Worm (Caenorhabditis elegans) whole organism, young adult: ENCODE results near the gene epg-4.

Source experiments
- B0336.3 ChIP-seq: fragments of 200-800 bp; sonication (Bioruptor generic); IDR thresholded peaks from 2 replicates; pipeline ENCODE4 v1.3.6; 2022; ENCODE audit warnings: missing genetic modification characterization, missing compliant biosample characterization
- C17E4.6 ChIP-seq: fragments of 200-800 bp; sonication (Bioruptor generic); IDR thresholded peaks from 2 replicates; pipeline ENCODE4 v1.3.6; 2022; ENCODE audit warnings: missing genetic modification reagents, missing genetic modification characterization, missing compliant biosample characterization
- F22D6.2 ChIP-seq: sonication (generic microtip); optimal IDR thresholded peaks from 2 replicates; lab custom pipeline; 2016; ENCODE audit warnings: mild to moderate bottlenecking, missing genetic modification characterization, missing compliant biosample characterization
- F23B12.7 ChIP-seq: sonication (generic microtip); optimal IDR thresholded peaks from 2 replicates; lab custom pipeline; 2017; ENCODE audit warnings: missing genetic modification characterization, mild to moderate bottlenecking, missing compliant biosample characterization, antibody characterized with exemption, moderate library complexity; ENCODE audit not compliant: insufficient read depth
- F33H1.4 ChIP-seq: fragments of 200-800 bp; sonication (Bioruptor generic); IDR thresholded peaks from 2 replicates; pipeline ENCODE4 v1.3.6; 2022; ENCODE audit warnings: missing genetic modification reagents, missing genetic modification characterization, missing compliant biosample characterization
- F49E8.2 ChIP-seq: sonication (generic microtip); optimal IDR thresholded peaks from 3 replicates; lab custom pipeline; 2017; ENCODE audit warnings: missing genetic modification characterization, mild to moderate bottlenecking, missing compliant biosample characterization, antibody characterized with exemption, moderate library complexity; ENCODE audit not compliant: insufficient read depth
- F57A8.1 ChIP-seq: fragments of 200-800 bp; sonication (Bioruptor generic); optimal IDR thresholded peaks from 2 replicates; lab custom pipeline; 2018; ENCODE audit warnings: mild to moderate bottlenecking, missing genetic modification characterization, moderate library complexity, missing compliant biosample characterization
- K12H6.12 ChIP-seq: fragments of 200-800 bp; sonication (Bioruptor generic); optimal IDR thresholded peaks from 2 replicates; lab custom pipeline; 2018; ENCODE audit warnings: mild to moderate bottlenecking, missing genetic modification characterization, missing compliant biosample characterization
- T07F8.4 ChIP-seq: sonication (generic microtip); optimal IDR thresholded peaks from 2 replicates; lab custom pipeline; 2016; ENCODE audit warnings: mild to moderate bottlenecking, missing genetic modification characterization, moderate library complexity, missing compliant biosample characterization
- Y53G8AR.9 ChIP-seq: fragments of 200-800 bp; sonication (Bioruptor generic); conservative IDR thresholded peaks from 2 replicates; pipeline ENCODE4 v1.3.6; 2022; ENCODE audit warnings: missing genetic modification reagents, missing genetic modification characterization, missing compliant biosample characterization
- Y79H2A.3 ChIP-seq: fragments of 200-800 bp; sonication (Bioruptor generic); conservative IDR thresholded peaks from 2 replicates; pipeline ENCODE4 v1.3.6; 2022; ENCODE audit warnings: missing genetic modification reagents, missing genetic modification characterization, missing compliant biosample characterization
- Y95B8A.8 ChIP-seq: fragments of 200-800 bp; sonication (Bioruptor generic); IDR thresholded peaks from 2 replicates; pipeline ENCODE4 v1.3.6; 2022; ENCODE audit warnings: missing genetic modification reagents, missing genetic modification characterization, missing compliant biosample characterization
- ZK185.1 ChIP-seq: sonication (generic microtip); optimal IDR thresholded peaks from 2 replicates; lab custom pipeline; 2016; ENCODE audit warnings: mild to moderate bottlenecking, missing genetic modification characterization, missing compliant biosample characterization; ENCODE audit not compliant: poor library complexity, severe bottlenecking
- attf-5 ChIP-seq: fragments of 200-800 bp; sonication (Bioruptor generic); optimal IDR thresholded peaks from 2 replicates; lab custom pipeline; 2018; ENCODE audit warnings: mild to moderate bottlenecking, missing genetic modification characterization, missing compliant biosample characterization
- cebp-1 ChIP-seq, 2 experiments: fragments of 200-800 bp in 1 of 2; sonication (Bioruptor generic) in 1 of 2; sonication (generic microtip) in 1 of 2; IDR thresholded peaks in 1 of 2; optimal IDR thresholded peaks in 1 of 2; 2 replicates each; pipeline versions ENCODE4 v1.3.6 to Lab custom; 2017 to 2022; ENCODE audit warnings: missing compliant biosample characterization in 2 of 2, missing genetic modification characterization in 2 of 2, mild to moderate bottlenecking in 1 of 2, missing genetic modification reagents in 1 of 2, moderate library complexity in 1 of 2
- ceh-91 ChIP-seq: fragments of 200-800 bp; sonication (Bioruptor generic); IDR thresholded peaks from 2 replicates; pipeline ENCODE4 v1.3.6; 2022; ENCODE audit warnings: missing genetic modification reagents, missing genetic modification characterization, missing compliant biosample characterization
- dpff-1 ChIP-seq: sonication (generic microtip); optimal IDR thresholded peaks from 2 replicates; lab custom pipeline; 2017; ENCODE audit warnings: mild to moderate bottlenecking, missing genetic modification characterization, missing compliant biosample characterization
- ekl-4 ChIP-seq: fragments of 200-800 bp; sonication (Bioruptor generic); IDR thresholded peaks from 2 replicates; pipeline ENCODE4 v1.3.6; 2022; ENCODE audit warnings: missing genetic modification reagents, missing genetic modification characterization, missing compliant biosample characterization
- gei-17 ChIP-seq: fragments of 200-800 bp; sonication (Bioruptor generic); optimal IDR thresholded peaks from 2 replicates; lab custom pipeline; 2018; ENCODE audit warnings: mild to moderate bottlenecking, missing genetic modification characterization, missing compliant biosample characterization
- hlh-26 ChIP-seq: fragments of 200-800 bp; sonication (Bioruptor generic); conservative IDR thresholded peaks from 2 replicates; pipeline ENCODE4 v1.3.6; 2022; ENCODE audit warnings: missing genetic modification reagents, missing genetic modification characterization, missing compliant biosample characterization
- hrde-1 ChIP-seq: sonication (generic microtip); optimal IDR thresholded peaks from 2 replicates; lab custom pipeline; 2016; ENCODE audit warnings: missing genetic modification characterization, mild to moderate bottlenecking, missing compliant biosample characterization, moderate library complexity, missing genotype, missing genetic modification reagents, borderline replicate concordance
- hsf-1 ChIP-seq: fragments of 200-800 bp; sonication (Bioruptor generic); IDR thresholded peaks from 2 replicates; pipeline ENCODE4 v1.3.6; 2022; ENCODE audit warnings: missing genetic modification reagents, missing genetic modification characterization, missing compliant biosample characterization
- lag-1 ChIP-seq: fragments of 200-800 bp; sonication (Bioruptor generic); IDR thresholded peaks from 2 replicates; pipeline ENCODE4 v1.3.6; 2022; ENCODE audit warnings: missing genetic modification reagents, missing genetic modification characterization, missing compliant biosample characterization
- let-607 ChIP-seq, 2 experiments: fragments of 200-800 bp in 1 of 2; sonication (Bioruptor generic) in 1 of 2; sonication (generic microtip) in 1 of 2; optimal IDR thresholded peaks; 2 replicates each; lab custom pipeline; 2016 to 2018; ENCODE audit warnings: mild to moderate bottlenecking in 2 of 2, missing compliant biosample characterization in 2 of 2, missing genetic modification characterization in 2 of 2, moderate library complexity in 2 of 2, missing genotype in 1 of 2
- lin-40 ChIP-seq: sonication (generic microtip); optimal IDR thresholded peaks from 2 replicates; lab custom pipeline; 2016; ENCODE audit warnings: missing genetic modification characterization, mild to moderate bottlenecking, missing compliant biosample characterization, missing genotype, missing genetic modification reagents
- lin-54 ChIP-seq: fragments of 200-800 bp; sonication (Bioruptor generic); optimal IDR thresholded peaks from 2 replicates; lab custom pipeline; 2018; ENCODE audit warnings: mild to moderate bottlenecking, missing genetic modification characterization, missing compliant biosample characterization
- lir-1 ChIP-seq: fragments of 200-800 bp; sonication (Bioruptor generic); conservative IDR thresholded peaks from 2 replicates; pipeline ENCODE4 v1.3.6; 2022; ENCODE audit warnings: missing genetic modification reagents, missing genetic modification characterization, missing compliant biosample characterization
- lsl-1 ChIP-seq: fragments of 200-800 bp; sonication (Bioruptor generic); optimal IDR thresholded peaks from 2 replicates; lab custom pipeline; 2018; ENCODE audit warnings: mild to moderate bottlenecking, missing genetic modification characterization, moderate library complexity, missing compliant biosample characterization
- madf-3 ChIP-seq: fragments of 200-800 bp; sonication (Bioruptor generic); IDR thresholded peaks from 2 replicates; pipeline ENCODE4 v1.3.6; 2022; ENCODE audit warnings: missing genetic modification reagents, missing genetic modification characterization, missing compliant biosample characterization
- madf-8 ChIP-seq: fragments of 200-800 bp; sonication (Bioruptor generic); conservative IDR thresholded peaks from 2 replicates; pipeline ENCODE4 v1.3.6; 2022; ENCODE audit warnings: missing genetic modification reagents, missing genetic modification characterization, missing compliant biosample characterization
- mcd-1 ChIP-seq: fragments of 200-800 bp; sonication (Bioruptor generic); IDR thresholded peaks from 2 replicates; pipeline ENCODE4 v1.3.6; 2022; ENCODE audit warnings: missing genetic modification reagents, missing genetic modification characterization, missing compliant biosample characterization
- mel-28 ChIP-seq: sonication (generic microtip); optimal IDR thresholded peaks from 2 replicates; lab custom pipeline; 2016; ENCODE audit warnings: borderline replicate concordance, mild to moderate bottlenecking, missing genetic modification characterization, missing compliant biosample characterization
- mxl-1 ChIP-seq: sonication (generic microtip); optimal IDR thresholded peaks from 2 replicates; lab custom pipeline; 2016; ENCODE audit warnings: missing genetic modification characterization, missing compliant biosample characterization
- nfya-1 ChIP-seq: sonication (generic microtip); optimal IDR thresholded peaks from 2 replicates; lab custom pipeline; 2017; ENCODE audit warnings: antibody characterized with exemption, missing compliant biosample characterization, missing genetic modification characterization, borderline replicate concordance; ENCODE audit not compliant: insufficient read depth
- nhr-120 ChIP-seq: fragments of 200-800 bp; sonication (Bioruptor generic); IDR thresholded peaks from 2 replicates; pipeline ENCODE4 v1.3.6; 2022; ENCODE audit warnings: missing genetic modification characterization, missing compliant biosample characterization
- nhr-179 ChIP-seq: sonication (generic microtip); optimal IDR thresholded peaks from 2 replicates; lab custom pipeline; 2016; ENCODE audit warnings: mild to moderate bottlenecking, missing genetic modification characterization, missing compliant biosample characterization
- snpc-4 ChIP-seq, 5 experiments: fragments of 150-350 bp in 1 of 5; sonication (generic microtip) in 4 of 5; optimal IDR thresholded peaks; 2 replicates each; lab custom pipeline; 2014 to 2018; ENCODE audit warnings: missing genetic modification characterization in 5 of 5, missing biosample characterization in 3 of 5, antibody characterized with exemption in 2 of 5, mild to moderate bottlenecking in 2 of 5, missing compliant biosample characterization in 2 of 5, missing genotype in 2 of 5, moderate library complexity in 2 of 5, missing genetic modification reagents in 1 of 5
- tbp1 ChIP-seq: fragments of 200-800 bp; sonication (Bioruptor generic); optimal IDR thresholded peaks from 2 replicates; lab custom pipeline; 2018; ENCODE audit warnings: mild to moderate bottlenecking, missing genetic modification characterization, missing compliant biosample characterization
- unc-62 ChIP-seq: fragments of 150-350 bp; optimal IDR thresholded peaks from 2 replicates; lab custom pipeline; 2014; ENCODE audit warnings: missing biosample characterization, missing genetic modification reagents, missing genetic modification characterization
- xnd-1 ChIP-seq: sonication (generic microtip); optimal IDR thresholded peaks from 2 replicates; lab custom pipeline; 2016; ENCODE audit warnings: missing genotype, missing genetic modification reagents, missing genetic modification characterization, missing compliant biosample characterization
- zfh-2 ChIP-seq: fragments of 200-800 bp; sonication (Bioruptor generic); conservative IDR thresholded peaks from 2 replicates; pipeline ENCODE4 v1.3.6; 2022; ENCODE audit warnings: missing genetic modification reagents, missing genetic modification characterization, missing compliant biosample characterization
- ztf-18 ChIP-seq: sonication (generic microtip); optimal IDR thresholded peaks from 2 replicates; lab custom pipeline; 2016; ENCODE audit warnings: missing genotype, mild to moderate bottlenecking, missing genetic modification characterization, missing compliant biosample characterization
- ztf-22 ChIP-seq: fragments of 200-800 bp; sonication (Bioruptor generic); optimal IDR thresholded peaks from 2 replicates; lab custom pipeline; 2018; ENCODE audit warnings: mild to moderate bottlenecking, missing genetic modification characterization, moderate library complexity, missing compliant biosample characterization
- ztf-6 ChIP-seq: fragments of 200-800 bp; sonication (Bioruptor generic); IDR thresholded peaks from 2 replicates; pipeline ENCODE4 v1.3.6; 2022; ENCODE audit warnings: missing genetic modification reagents, missing genetic modification characterization, missing compliant biosample characterization

Gene epg-4

DNA sequence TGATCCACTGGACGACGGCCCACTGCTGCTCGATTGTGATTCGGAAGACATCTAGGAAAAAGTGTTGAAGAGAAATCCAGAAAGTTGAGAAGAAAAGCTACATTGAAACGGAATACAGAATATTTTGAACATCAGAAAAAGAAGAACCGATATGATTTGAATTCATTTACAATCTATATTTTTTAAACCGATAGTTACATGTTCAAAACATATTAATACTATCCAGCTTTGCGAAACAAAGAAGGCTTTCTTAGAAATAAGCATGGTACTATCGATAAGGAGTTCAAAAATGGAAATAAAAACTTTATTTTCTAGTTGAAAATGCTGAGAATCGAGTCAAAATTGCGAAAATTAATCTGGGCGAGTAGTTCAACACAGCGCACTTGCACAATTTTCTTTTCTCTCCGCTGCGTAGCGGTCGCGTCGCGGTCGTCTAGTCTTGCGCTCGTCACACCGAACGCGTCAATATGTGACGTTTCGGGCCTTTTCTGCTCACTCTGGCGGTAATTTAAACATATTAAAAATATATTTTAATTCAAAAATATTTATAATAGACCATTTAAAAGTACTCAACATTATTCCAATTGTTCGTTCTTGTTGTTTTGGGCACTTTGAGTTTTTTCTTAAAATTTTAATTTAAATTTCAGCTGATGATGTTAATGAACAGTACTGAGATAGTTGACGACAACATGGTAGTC is 19.8 kb upstream of the epg-4 start, which contains the start of the genes syf-2 and K04G7.1 (continued):
- TF ChIP-seq C17E4.6 (GFP tag; lab: Robert Waterston, UW) (peak; percentile 89), F33H1.4 (peak; percentile 80), madf-3 (GFP tag; lab: Robert Waterston, UW) (peak; percentile 100), tbp1 (peak; percentile 71), F49E8.2 (tag; lab: Kevin White, UChicago) (peak; percentile 28), ceh-91 (GFP tag; lab: Robert Waterston, UW) (peak; percentile 72; the same call in 1 of the 2 replicates), ztf-22 (GFP tag; lab: Kevin White, UChicago) (peak; percentile 7), lir-1 (GFP tag; lab: Robert Waterston, UW) (peak; percentile 85), Y95B8A.8 (GFP tag; lab: Robert Waterston, UW) (peak; percentile 84; the same call in 1 of the 2 replicates), ekl-4 (GFP tag; lab: Robert Waterston, UW) (peak; percentile 94), madf-8 (GFP tag; lab: Robert Waterston, UW) (peak; percentile 31; the same call in 1 of the 2 replicates), cebp-1 (GFP tag; IDR thresholded peaks at IDR 0.05; lab: Robert Waterston, UW) (peak; percentile 69), cebp-1 (tag; optimal IDR thresholded peaks at IDR 0.05; lab: Kevin White, UChicago) (peak; percentile 87), zfh-2 (peak; percentile 77), Y53G8AR.9 (GFP tag; lab: Robert Waterston, UW) (peak; percentile 78), let-607 (tag; optimal IDR thresholded peaks at IDR 0.05; lab: Kevin White, UChicago) (peak; percentile 65 to 78), snpc-4 (GFP tag; optimal IDR thresholded peaks at IDR 0.05; lab: Kevin White, UChicago) (peak; percentile 77), snpc-4 (tag; optimal IDR thresholded peaks at IDR 0.05; lab: Kevin White, UChicago) (peak; percentile 50 to 81 (median 66)), lin-54 (GFP tag; lab: Kevin White, UChicago) (peak; percentile 97), K12H6.12 (tag; lab: Kevin White, UChicago) (peak; percentile 73), hrde-1 (tag; lab: Kevin White, UChicago) (peak; percentile 4), gei-17 (GFP tag; lab: Kevin White, UChicago) (peak; percentile 26), F57A8.1 (GFP tag; lab: Kevin White, UChicago) (no peak), nhr-179 (tag; lab: Kevin White, UChicago) (no peak), F23B12.7 (tag; lab: Kevin White, UChicago) (peak; percentile 80), lag-1 (GFP tag; lab: Robert Waterston, UW) (no peak), hlh-26 (GFP tag; lab: Robert Waterston, UW) (no peak), Y79H2A.3 (GFP tag; lab: Robert Waterston, UW) (0 out of 2 replicates have a peak, but pooled peaks have one; percentile 64), dpff-1 (tag; lab: Kevin White, UChicago) (no peak), mel-28 (no peak), F22D6.2 (no peak), T07F8.4 (no peak), ztf-18 (peak; percentile 97), xnd-1 (no peak), lsl-1 (GFP tag; lab: Kevin White, UChicago) (peak; percentile 80), lin-40 (tag; lab: Kevin White, UChicago) (peak; percentile 79), attf-5 (GFP tag; lab: Kevin White, UChicago) (peak; percentile 97), ztf-6 (no peak), nhr-120 (GFP tag; lab: Robert Waterston, UW) (no peak), nfya-1 (tag; lab: Kevin White, UChicago) (no peak), B0336.3 (GFP tag; lab: Robert Waterston, UW) (peak; percentile 78), unc-62 (GFP tag; lab: Kevin White, UChicago) (peak; percentile 20), hsf-1 (GFP tag; lab: Robert Waterston, UW) (peak; percentile 62; the same call in 1 of the 2 replicates), ZK185.1 (peak; percentile 64), mxl-1 (tag; lab: Kevin White, UChicago) (no peak), mcd-1 (GFP tag; lab: Robert Waterston, UW) (peak; percentile 93)
